Worm (Caenorhabditis elegans) whole organism, mixed stage, embryonic: ENCODE measurements around the gene col-106.

ENCODE experiments used
- M03D4.4 ChIP-seq: sonication (generic microtip); optimal IDR thresholded peaks from 2 replicates; lab custom pipeline; 2017; ENCODE audit warnings: mild to moderate bottlenecking, missing genetic modification characterization, missing compliant biosample characterization
- bed-3 ChIP-seq: fragments of 200-800 bp; sonication (Bioruptor generic); optimal IDR thresholded peaks from 3 replicates; lab custom pipeline; 2018; ENCODE audit warnings: mild to moderate bottlenecking, missing genetic modification characterization, moderate library complexity, missing compliant biosample characterization
- blmp-1 ChIP-seq: fragments of 150-350 bp; optimal IDR thresholded peaks from 2 replicates; lab custom pipeline; 2014; ENCODE audit warnings: missing biosample characterization, missing genetic modification characterization
- ceh-39 ChIP-seq: fragments of 150-350 bp; optimal IDR thresholded peaks from 2 replicates; lab custom pipeline; 2014; ENCODE audit warnings: missing biosample characterization, missing genetic modification characterization
- ceh-43 ChIP-seq: fragments of 200-800 bp; sonication (Bioruptor generic); optimal IDR thresholded peaks from 2 replicates; lab custom pipeline; 2018; ENCODE audit warnings: mild to moderate bottlenecking, missing genetic modification characterization, moderate library complexity, missing compliant biosample characterization
- ceh-83 ChIP-seq: fragments of 200-800 bp; sonication (Bioruptor generic); optimal IDR thresholded peaks from 2 replicates; lab custom pipeline; 2018; ENCODE audit warnings: mild to moderate bottlenecking, missing genetic modification characterization, missing compliant biosample characterization
- ces-1 ChIP-seq: fragments of 150-350 bp; optimal IDR thresholded peaks from 2 replicates; lab custom pipeline; 2014; ENCODE audit warnings: missing biosample characterization, missing genetic modification reagents, missing genetic modification characterization
- cnd-1 ChIP-seq: fragments of 200-800 bp; sonication (Bioruptor generic); optimal IDR thresholded peaks from 2 replicates; lab custom pipeline; 2018; ENCODE audit warnings: mild to moderate bottlenecking, missing genetic modification characterization, missing compliant biosample characterization
- elt-1 ChIP-seq: sonication (generic microtip); optimal IDR thresholded peaks from 2 replicates; lab custom pipeline; 2017; ENCODE audit warnings: missing genetic modification characterization, mild to moderate bottlenecking, missing compliant biosample characterization, antibody characterized with exemption, moderate library complexity, borderline replicate concordance; ENCODE audit not compliant: insufficient read depth
- elt-3 ChIP-seq: fragments of 150-350 bp; optimal IDR thresholded peaks from 2 replicates; lab custom pipeline; 2014; ENCODE audit warnings: missing biosample characterization, missing genetic modification characterization
- flh-1 ChIP-seq: fragments of 200-800 bp; sonication (Bioruptor generic); optimal IDR thresholded peaks from 2 replicates; lab custom pipeline; 2018; ENCODE audit warnings: mild to moderate bottlenecking, missing genetic modification characterization, moderate library complexity, missing compliant biosample characterization
- ham-2 ChIP-seq: fragments of 200-800 bp; sonication (Bioruptor generic); optimal IDR thresholded peaks from 2 replicates; lab custom pipeline; 2018; ENCODE audit warnings: mild to moderate bottlenecking, missing genetic modification characterization, missing compliant biosample characterization
- hlh-1 ChIP-seq: fragments of 150-350 bp; optimal IDR thresholded peaks from 2 replicates; lab custom pipeline; 2014; ENCODE audit warnings: missing biosample characterization, missing genetic modification reagents, missing genetic modification characterization
- lin-13 ChIP-seq: fragments of 150-350 bp; optimal IDR thresholded peaks from 2 replicates; lab custom pipeline; 2014; ENCODE audit warnings: missing biosample characterization, missing genetic modification characterization
- lin-32 ChIP-seq: fragments of 200-800 bp; sonication (Bioruptor generic); optimal IDR thresholded peaks from 2 replicates; lab custom pipeline; 2018; ENCODE audit warnings: mild to moderate bottlenecking, missing genetic modification characterization, missing compliant biosample characterization
- lsy-2 ChIP-seq: fragments of 150-350 bp; optimal IDR thresholded peaks from 2 replicates; lab custom pipeline; 2014; ENCODE audit warnings: missing biosample characterization, missing genetic modification characterization
- mab-5 ChIP-seq: fragments of 150-350 bp; optimal IDR thresholded peaks from 2 replicates; lab custom pipeline; 2014; ENCODE audit warnings: missing biosample characterization, missing genetic modification characterization
- mls-2 ChIP-seq: sonication (generic microtip); optimal IDR thresholded peaks from 2 replicates; lab custom pipeline; 2016; ENCODE audit warnings: mild to moderate bottlenecking, missing genetic modification characterization, moderate library complexity, missing compliant biosample characterization
- nhr-2 ChIP-seq: fragments of 150-350 bp; optimal IDR thresholded peaks from 2 replicates; lab custom pipeline; 2014; ENCODE audit warnings: missing biosample characterization, missing genetic modification characterization
- nhr-237 ChIP-seq: fragments of 150-350 bp; optimal IDR thresholded peaks from 2 replicates; lab custom pipeline; 2014; ENCODE audit warnings: missing biosample characterization, missing genetic modification characterization
- nhr-28 ChIP-seq: fragments of 150-350 bp; optimal IDR thresholded peaks from 2 replicates; lab custom pipeline; 2014; ENCODE audit warnings: missing biosample characterization, missing genetic modification characterization
- nhr-76 ChIP-seq: sonication (generic microtip); optimal IDR thresholded peaks from 2 replicates; lab custom pipeline; 2017; ENCODE audit warnings: missing biosample characterization, missing genetic modification characterization
- pha-4 ChIP-seq: fragments of 150-350 bp; optimal IDR thresholded peaks from 2 replicates; lab custom pipeline; 2018; ENCODE audit warnings: missing biosample characterization, missing genetic modification reagents, missing genetic modification characterization
- sptf-1 ChIP-seq: sonication (generic microtip); optimal IDR thresholded peaks from 2 replicates; lab custom pipeline; 2017; ENCODE audit warnings: mild to moderate bottlenecking, missing genetic modification characterization, moderate library complexity, missing compliant biosample characterization
- tbx-8 ChIP-seq: fragments of 200-800 bp; sonication (Bioruptor generic); optimal IDR thresholded peaks from 2 replicates; lab custom pipeline; 2018; ENCODE audit warnings: mild to moderate bottlenecking, missing genetic modification characterization, moderate library complexity, missing compliant biosample characterization
- unc-120 ChIP-seq: sonication (generic microtip); optimal IDR thresholded peaks from 2 replicates; lab custom pipeline; 2017; ENCODE audit warnings: missing genetic modification characterization, missing compliant biosample characterization; ENCODE audit not compliant: poor library complexity, severe bottlenecking
- unc-39 ChIP-seq: fragments of 150-350 bp; optimal IDR thresholded peaks from 2 replicates; lab custom pipeline; 2014; ENCODE audit warnings: missing biosample characterization, missing genetic modification characterization
- unc-62 ChIP-seq: fragments of 150-350 bp; optimal IDR thresholded peaks from 2 replicates; lab custom pipeline; 2014; ENCODE audit warnings: missing biosample characterization, missing genetic modification reagents, missing genetic modification characterization
- zip-8 ChIP-seq: fragments of 150-350 bp; optimal IDR thresholded peaks from 2 replicates; lab custom pipeline; 2014; ENCODE audit warnings: missing biosample characterization, missing genetic modification characterization
- ztf-11 ChIP-seq: fragments of 150-350 bp; optimal IDR thresholded peaks from 2 replicates; lab custom pipeline; 2014; ENCODE audit warnings: missing biosample characterization, missing genetic modification characterization

The col-106 gene

ce11 chrIV:1478649-1479048, 18.1 kb upstream of the col-106 start:
- TF ChIP-seq sptf-1 (tag; lab: Kevin White, UChicago) (no peak), elt-1 (tag; lab: Kevin White, UChicago) (no peak), nhr-28 (tag; lab: Kevin White, UChicago) (no peak), elt-3 (tag; lab: Kevin White, UChicago) (no peak), mls-2 (tag; lab: Kevin White, UChicago) (no peak), unc-39 (tag; lab: Kevin White, UChicago) (no peak), bed-3 (no peak)
- TF ChIP-seq, all 35 proteins: peak for 0

- TF ChIP-seq ham-2 (GFP tag; lab: Kevin White, UChicago) (no peak), ces-1 (GFP tag; lab: Kevin White, UChicago) (no peak), pha-4 (tag; lab: Kevin White, UChicago) (no peak), mls-2 (tag; lab: Kevin White, UChicago) (no peak), M03D4.4 (tag; lab: Kevin White, UChicago) (no peak), unc-120 (tag; lab: Kevin White, UChicago) (no peak), zip-8 (tag; lab: Kevin White, UChicago) (no peak), lin-32 (GFP tag; lab: Kevin White, UChicago) (no peak), unc-62 (GFP tag; lab: Kevin White, UChicago) (no peak), ztf-11 (tag; lab: Kevin White, UChicago) (no peak), lsy-2 (tag; lab: Kevin White, UChicago) (no peak), ceh-43 (no peak), cnd-1 (no peak), tbx-8 (GFP tag; lab: Kevin White, UChicago) (no peak), ceh-39 (no peak), sptf-1 (tag; lab: Kevin White, UChicago) (no peak), ceh-83 (GFP tag; lab: Kevin White, UChicago) (no peak)
These were observed 14.4 kb upstream of the col-106 start, which contains the start of gene Y77E11A.12 for ce11 chrIV:1475009-1475408. TSS of gene Y77E11A.12 (minus strand) at chrIV:1475109.

ce11 chrIV:1472145-1472544, 11.6 kb upstream of the col-106 start:
- TF ChIP-seq pha-4 (tag; lab: Kevin White, UChicago) (no peak), unc-62 (GFP tag; lab: Kevin White, UChicago) (no peak)
- TF ChIP-seq, all 35 proteins: peak for 0

- no peak for TF ChIP-seq M03D4.4 (tag; lab: Kevin White, UChicago)
- TF ChIP-seq ceh-83 (GFP tag; lab: Kevin White, UChicago): no peak
- no peak for TF ChIP-seq lin-13 (tag; lab: Kevin White, UChicago)
- TF ChIP-seq elt-1 (tag; lab: Kevin White, UChicago): no peak
- no peak for TF ChIP-seq unc-120 (tag; lab: Kevin White, UChicago)
- TF ChIP-seq bed-3: no peak
- TF ChIP-seq ces-1 (GFP tag; lab: Kevin White, UChicago): no peak
- TF ChIP-seq mab-5 (tag; lab: Kevin White, UChicago): no peak
- TF ChIP-seq flh-1: no peak
- no peak for TF ChIP-seq ham-2 (GFP tag; lab: Kevin White, UChicago)
- TF ChIP-seq lin-32 (GFP tag; lab: Kevin White, UChicago): no peak
- no peak for TF ChIP-seq nhr-76 (tag; lab: Kevin White, UChicago)
- no peak for TF ChIP-seq mls-2 (tag; lab: Kevin White, UChicago)
- TF ChIP-seq zip-8 (tag; lab: Kevin White, UChicago): no peak
- no peak for TF ChIP-seq nhr-237 (tag; lab: Kevin White, UChicago)
- TF ChIP-seq unc-39 (tag; lab: Kevin White, UChicago): no peak
- TF ChIP-seq nhr-2 (tag; lab: Kevin White, UChicago): no peak
- TF ChIP-seq hlh-1 (tag; lab: Kevin White, UChicago): no peak
- no peak for TF ChIP-seq blmp-1
These were observed 9.8 kb upstream of the col-106 start for ce11 chrIV:1470364-1470763.

ce11 chrIV:1469093-1469492, 8.5 kb upstream of the col-106 start:
- no peak for TF ChIP-seq sptf-1 (tag; lab: Kevin White, UChicago)
- TF ChIP-seq ceh-39: no peak
- TF ChIP-seq, all 35 proteins: peak for 0
